Worm (Caenorhabditis elegans): ENCODE results near the gene C24H11.2.
"Not testable (repeated sequence)": the region's sequence is repeated elsewhere in the genome, so short reads cannot be mapped to it uniquely, and the experiment has no call there.

C24H11.2 gene

ce11 chrIII:11817865-11818264 lies 25.7 kb upstream of the C24H11.2 start:
- TF ChIP-seq unc-62 (GFP tag; optimal IDR thresholded peaks at IDR 0.05) = no peak

DNA sequence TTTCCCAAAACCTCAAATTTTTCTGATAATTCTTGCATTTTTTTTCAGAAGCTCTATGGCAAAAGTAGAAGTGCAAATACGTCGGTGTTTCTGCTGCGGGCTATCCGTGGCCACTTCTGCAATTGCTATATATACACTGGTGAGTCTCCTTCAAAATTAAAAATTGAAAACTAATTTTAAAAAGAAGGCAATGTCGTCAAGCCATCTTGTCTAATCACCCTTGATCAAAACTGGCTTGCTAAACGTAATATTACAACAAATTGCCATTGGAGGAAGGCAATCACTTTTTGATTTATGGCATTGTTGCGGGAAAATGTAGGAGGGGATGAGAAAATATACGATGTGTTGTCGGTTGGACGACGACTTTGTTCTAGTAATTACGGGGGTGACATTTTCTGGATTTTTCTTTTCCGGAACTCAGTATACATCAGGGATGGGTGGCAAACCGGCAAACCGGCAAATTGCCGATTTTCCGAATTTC lies 24.4 kb upstream of the C24H11.2 start, which contains the start of gene C18D11.1:
C18D11.1 (plus strand) TSS at position 51 of the 481 bp plus-strand sequence.
- no peak for TF ChIP-seq unc-62 (GFP tag; optimal IDR thresholded peaks at IDR 0.05)

DNA sequence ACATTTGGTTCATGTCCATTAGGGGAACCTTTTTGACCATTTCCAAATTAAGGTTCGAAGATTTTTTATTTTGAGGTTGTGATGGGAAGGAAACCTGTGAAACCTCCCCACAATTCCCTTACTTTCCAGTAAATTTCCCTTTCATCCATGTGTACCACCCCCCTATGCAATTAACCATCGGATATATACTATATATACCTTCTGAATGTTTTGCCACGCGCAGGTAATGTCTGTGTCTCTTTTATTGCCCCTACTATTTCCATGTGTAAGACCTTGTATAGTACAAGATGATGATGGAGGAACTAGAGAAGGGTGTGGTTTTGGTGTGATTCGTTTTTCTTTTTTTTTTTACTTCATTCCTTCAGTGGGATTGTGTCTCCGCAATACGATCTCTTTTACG lies 22.5 kb upstream of the C24H11.2 start:
- TF ChIP-seq unc-62 (GFP tag; optimal IDR thresholded peaks at IDR 0.05) = no peak

ce11 chrIII:11811839-11812238 lies 19.7 kb upstream of the C24H11.2 start:
- no peak for TF ChIP-seq unc-62 (GFP tag; optimal IDR thresholded peaks at IDR 0.05)

DNA sequence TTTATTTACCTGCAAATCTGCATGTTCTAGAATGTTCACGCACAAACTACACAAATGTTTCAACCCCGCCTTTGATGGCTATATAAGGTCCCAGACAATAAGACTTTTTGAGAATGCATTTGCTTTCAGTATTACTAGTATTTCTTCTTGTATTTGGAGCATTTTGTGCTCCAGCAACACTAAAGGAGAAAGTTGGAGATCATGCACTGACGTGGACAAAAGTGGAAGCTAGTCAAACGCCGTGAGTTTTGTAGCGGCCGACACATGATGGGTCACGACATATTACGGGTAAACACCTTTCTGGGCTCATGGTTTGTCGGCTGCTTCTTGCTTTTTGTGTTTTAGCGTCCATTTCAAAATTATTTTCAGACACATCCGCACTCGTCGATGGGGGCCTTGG lies 18.3 kb upstream of the C24H11.2 start, which contains the start of gene C18D11.6:
C18D11.6 (plus strand) TSS at position 110 of the 400 bp plus-strand sequence.
- TF ChIP-seq unc-62 (GFP tag; optimal IDR thresholded peaks at IDR 0.05) = no peak

ce11 chrIII:11808818-11809217 lies 16.7 kb upstream of the C24H11.2 start, which contains the start of gene C18D11.9:
TSS of gene C18D11.9 (plus strand) at chrIII:11809118.
- TF ChIP-seq unc-62 (GFP tag; optimal IDR thresholded peaks at IDR 0.05) = no peak

DNA sequence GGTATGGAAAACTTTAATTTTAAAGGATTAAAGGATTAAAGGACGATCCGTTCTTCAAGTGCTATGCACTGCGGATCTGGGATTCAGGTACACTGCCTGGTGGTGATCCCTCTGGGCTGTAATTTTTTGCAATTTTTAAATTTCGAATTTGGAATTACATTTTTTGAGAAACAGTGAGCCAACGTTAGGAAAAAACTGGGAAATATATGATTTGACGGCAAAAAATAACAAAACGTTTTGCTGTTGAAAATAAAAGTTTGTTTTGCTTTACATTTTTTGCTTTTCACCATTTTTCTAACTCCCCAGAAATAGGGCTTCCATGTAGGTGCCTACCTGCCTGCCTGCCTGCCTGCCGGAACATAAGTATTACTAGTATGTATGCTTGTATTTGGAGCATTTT lies 15.3 kb upstream of the C24H11.2 start, which contains the start of gene C18D11.10:
C18D11.10 (plus strand) TSS at position 301 of the 400 bp plus-strand sequence.
- TF ChIP-seq unc-62 (GFP tag; optimal IDR thresholded peaks at IDR 0.05) = no peak

DNA sequence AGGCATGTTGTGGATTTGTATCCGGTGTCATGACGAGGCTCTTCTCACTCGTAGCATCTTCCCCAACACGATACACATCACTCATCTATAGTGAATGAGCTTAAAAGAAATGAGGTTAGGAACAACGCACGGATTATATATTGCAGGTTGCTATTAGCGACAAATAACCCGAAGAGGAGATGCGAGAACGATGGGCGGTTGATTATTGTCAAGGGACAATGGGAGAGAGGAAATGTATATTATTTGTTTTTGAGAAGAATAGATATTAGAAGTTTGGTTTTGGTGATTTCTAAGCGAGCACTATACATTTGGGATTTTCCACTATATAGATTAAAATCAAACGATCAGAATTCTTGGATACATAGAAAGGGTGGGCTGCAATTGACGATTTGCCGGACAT lies 14.6 kb upstream of the C24H11.2 start, which contains the start of gene C18D11.7:
C18D11.7 (minus strand) TSS at position 101 of the 400 bp plus-strand sequence.
- TF ChIP-seq unc-62 (GFP tag; optimal IDR thresholded peaks at IDR 0.05) = no peak

DNA sequence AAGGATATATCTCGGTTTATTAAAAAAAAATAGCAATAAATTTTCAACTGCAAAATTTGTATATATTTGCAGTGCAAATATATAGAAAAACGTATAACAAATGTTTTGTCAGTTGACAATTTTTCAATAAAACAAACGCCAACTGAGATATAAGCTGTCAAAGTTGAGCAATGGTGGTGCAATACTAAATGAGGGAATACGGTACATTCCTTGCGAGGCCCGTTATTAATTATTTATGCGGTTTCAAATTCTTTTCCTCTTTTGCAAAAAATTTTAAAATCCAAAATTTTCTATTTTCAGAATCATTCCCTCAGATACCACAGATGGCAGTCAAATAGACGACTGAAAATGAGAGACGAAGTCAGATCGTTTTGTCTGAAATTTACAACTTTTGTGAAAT lies 3.3 kb upstream of the C24H11.2 start, which contains the start of gene twk-39:
twk-39 (plus strand) TSS at position 301 of the 400 bp plus-strand sequence.
- TF ChIP-seq unc-62 (GFP tag; optimal IDR thresholded peaks at IDR 0.05) = no peak

ce11 chrIII:11794389-11794788 lies 2.2 kb upstream of the C24H11.2 start:
- TF ChIP-seq unc-62 (GFP tag; optimal IDR thresholded peaks at IDR 0.05) = no peak

DNA sequence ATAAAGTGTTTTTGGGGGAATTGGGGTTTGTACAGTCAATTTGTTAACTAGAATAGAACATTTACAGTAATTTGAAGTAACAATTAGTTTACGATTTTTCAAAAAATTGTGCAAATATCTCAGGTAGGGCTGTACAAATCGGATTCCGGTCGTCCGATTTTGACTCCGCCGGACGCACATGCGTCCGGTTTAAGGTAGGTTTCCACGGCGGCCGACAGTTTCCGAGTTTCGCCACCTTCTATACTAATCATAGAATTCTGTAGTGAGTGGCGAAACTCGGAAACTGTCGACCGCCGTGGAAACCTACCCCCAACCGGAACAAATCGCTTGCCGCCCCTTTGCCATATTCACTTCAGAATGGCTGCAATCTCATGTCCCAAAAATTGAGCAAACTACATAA lies 2.7 kb downstream of the C24H11.2 start:
- no peak for TF ChIP-seq unc-62 (GFP tag; optimal IDR thresholded peaks at IDR 0.05)

ce11 chrIII:11787376-11787775 lies 4.8 kb downstream of the C24H11.2 start, which contains the start of gene C24H11.1:
TSS of gene C24H11.1 (plus strand) at chrIII:11787676.
- TF ChIP-seq unc-62 (GFP tag; optimal IDR thresholded peaks at IDR 0.05) = not testable (repeated sequence)

DNA sequence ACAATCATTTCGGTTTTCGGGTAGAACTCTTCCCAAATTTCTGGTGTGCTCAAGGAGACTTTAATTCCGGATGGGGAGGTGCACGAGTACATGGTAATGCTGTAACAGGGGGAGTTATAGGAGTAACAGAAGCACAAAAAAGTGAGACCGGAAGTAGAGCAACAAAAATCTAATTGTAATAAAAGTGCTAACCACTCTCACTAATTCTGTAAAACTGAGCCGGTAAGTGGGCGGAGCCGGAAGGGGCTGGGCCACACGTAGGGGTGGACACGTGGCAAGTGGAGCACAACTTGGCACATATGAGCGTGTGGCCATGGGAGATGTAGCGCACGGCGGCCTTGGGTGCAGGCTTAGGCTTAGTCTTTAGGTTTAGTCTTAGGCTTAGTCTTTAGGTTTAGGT lies 6.2 kb downstream of the C24H11.2 start, which contains the start of gene tbx-38:
tbx-38 (minus strand) TSS at position 101 of the 400 bp plus-strand sequence.
- no peak for TF ChIP-seq unc-62 (GFP tag; optimal IDR thresholded peaks at IDR 0.05)

DNA sequence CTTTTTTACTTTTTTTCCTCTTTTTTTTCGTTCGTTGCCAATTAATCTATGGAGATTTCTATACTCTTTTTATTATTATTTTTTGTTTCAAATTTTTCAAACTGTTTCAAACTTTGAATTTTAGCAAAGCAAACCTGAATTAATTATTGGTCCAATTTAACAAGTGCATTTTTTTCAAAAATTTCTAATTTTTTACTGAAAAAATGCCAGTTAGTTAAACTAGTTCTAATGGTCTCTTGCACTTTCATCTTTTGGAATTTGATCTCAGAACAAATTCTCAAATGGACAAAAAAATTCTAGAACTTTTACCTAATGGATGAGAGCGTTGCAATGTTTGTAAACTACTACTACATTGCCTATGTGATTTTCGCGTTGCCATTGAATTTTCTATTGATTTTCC lies 10.3 kb downstream of the C24H11.2 start, which contains the start of gene srd-74:
srd-74 (plus strand) TSS at position 301 of the 400 bp plus-strand sequence.
- TF ChIP-seq unc-62 (GFP tag; optimal IDR thresholded peaks at IDR 0.05) = no peak

ce11 chrIII:11780183-11780664 lies 11.9 kb downstream of the C24H11.2 start, which contains the start of gene C24H11.5:
TSS of gene C24H11.5 (plus strand) at chrIII:11780233.
- TF ChIP-seq unc-62 (GFP tag; optimal IDR thresholded peaks at IDR 0.05) = no peak

DNA sequence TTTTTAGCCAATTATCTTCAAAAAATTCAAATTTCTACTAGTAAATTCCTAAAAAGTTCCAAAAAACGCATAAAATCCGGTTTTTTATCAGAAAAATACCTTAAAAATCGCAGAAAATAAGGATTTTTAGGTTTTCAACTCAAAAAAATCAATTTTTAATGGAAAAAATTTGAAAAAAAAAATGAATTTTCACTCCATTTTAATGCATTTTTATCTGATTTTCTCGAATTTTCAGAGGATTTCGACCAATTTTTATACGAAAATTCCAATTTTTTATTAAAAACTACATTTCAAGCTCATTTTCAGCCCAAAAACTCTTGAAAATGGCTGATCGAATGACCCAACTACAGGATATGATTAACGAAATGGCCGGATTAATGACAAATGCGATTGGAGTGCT lies 14.8 kb downstream of the C24H11.2 start, which contains the start of gene mdt-21:
mdt-21 (plus strand) TSS at position 301 of the 400 bp plus-strand sequence.
- no peak for TF ChIP-seq unc-62 (GFP tag; optimal IDR thresholded peaks at IDR 0.05)

DNA sequence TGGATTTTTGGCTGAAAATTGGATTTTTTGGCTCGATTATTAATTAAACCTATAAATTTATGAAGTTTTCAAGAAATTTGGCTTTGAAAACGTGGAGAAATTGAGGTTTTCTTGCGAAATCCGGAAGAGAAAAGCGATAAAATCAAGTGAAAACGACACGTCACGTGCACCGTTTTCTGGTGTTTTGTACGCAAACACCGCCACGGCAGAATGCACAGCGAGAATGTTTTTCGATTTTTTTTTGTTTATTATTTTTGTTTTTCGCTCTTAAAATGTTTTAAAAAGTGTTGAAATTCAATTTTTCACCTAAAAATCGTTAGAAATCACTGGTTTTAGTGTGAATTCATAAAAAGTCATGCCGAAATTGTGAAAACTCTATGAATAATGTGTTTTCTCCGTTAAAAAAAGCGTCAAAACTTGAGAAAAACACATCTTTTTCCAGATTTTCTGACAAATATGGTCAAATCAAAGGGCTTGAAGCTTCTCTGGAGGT lies 17.6 kb downstream of the C24H11.2 start, which contains the start of gene immp-1:
immp-1 (plus strand) TSS at position 443 of the 493 bp plus-strand sequence.
- no peak for TF ChIP-seq unc-62 (GFP tag; optimal IDR thresholded peaks at IDR 0.05)
